Fruit fly (Drosophila melanogaster) whole organism: ENCODE results near the gene CG15514.

Experiments used
- CG8478 ChIP-seq: fragments of >200 bp; optimal IDR thresholded peaks from 2 replicates; lab custom pipeline; 2018; ENCODE audit warnings: inconsistent platforms
- Dll ChIP-seq: fragments of >200 bp; optimal IDR thresholded peaks from 2 replicates; lab custom pipeline; 2017
- EcR ChIP-seq, 2 experiments: fragments of >200 bp; optimal IDR thresholded peaks; 2 replicates each; lab custom pipeline; 2017; ENCODE audit warnings: missing biosample characterization in 2 of 2, missing genetic modification characterization in 2 of 2, missing genetic modification reagents in 2 of 2
- pan ChIP-seq: fragments of >200 bp; optimal IDR thresholded peaks from 2 replicates; lab custom pipeline; 2017
- psq ChIP-seq: fragments of >200 bp; optimal IDR thresholded peaks from 2 replicates; lab custom pipeline; 2017
- usp ChIP-seq: fragments of >200 bp; optimal IDR thresholded peaks from 2 replicates; lab custom pipeline; 2017; ENCODE audit warnings: missing biosample characterization, missing genetic modification characterization, mixed read lengths

Gene CG15514

dm6 chr3R:29861432-29862249 is at the start of gene CG15514, which contains the start of gene RpS8:
CG15514 (minus strand) TSS chr3R:29861494.
RpS8 (plus strand) TSS chr3R:29861582.
- TF ChIP-seq EcR (GFP tag; optimal IDR thresholded peaks at IDR 0.05; lab: Kevin White, UChicago), result no peak

- TF ChIP-seq pan (lab: Kevin White, UChicago) (no peak), CG8478 (no peak), EcR (GFP tag; optimal IDR thresholded peaks at IDR 0.05; lab: Kevin White, UChicago) (no peak), Dll (lab: Kevin White, UChicago) (no peak), psq (lab: Kevin White, UChicago) (no peak), usp (GFP tag; lab: Kevin White, UChicago) (no peak)
Measured at dm6 chr3R:29907601-29908175, 46.4 kb upstream of the CG15514 start, which contains the start of gene CG31036. CG31036 (plus strand) TSS chr3R:29908107.

- TF ChIP-seq usp (GFP tag; lab: Kevin White, UChicago), result no peak
- TF ChIP-seq CG8478, result no peak
- TF ChIP-seq pan (lab: Kevin White, UChicago), result no peak
- TF ChIP-seq psq (lab: Kevin White, UChicago), result no peak
- no peak for TF ChIP-seq EcR (GFP tag; optimal IDR thresholded peaks at IDR 0.05; lab: Kevin White, UChicago)
- no peak for TF ChIP-seq Dll (lab: Kevin White, UChicago)
Measured at dm6 chr3R:29905164-29905563, 43.9 kb upstream of the CG15514 start, which contains the start of gene CG15515. CG15515 (plus strand) TSS chr3R:29905464.

dm6 chr3R:29903775-29904356 is 42.6 kb upstream of the CG15514 start, which contains the start of gene CG15517:
CG15517 (minus strand) TSS chr3R:29903825.
- no peak for TF ChIP-seq usp (GFP tag; lab: Kevin White, UChicago)

- TF ChIP-seq EcR (GFP tag; optimal IDR thresholded peaks at IDR 0.05; lab: Kevin White, UChicago) (no peak), usp (GFP tag; lab: Kevin White, UChicago) (no peak), pan (lab: Kevin White, UChicago) (no peak), psq (lab: Kevin White, UChicago) (no peak), CG8478 (no peak), Dll (lab: Kevin White, UChicago) (no peak)
Measured at dm6 chr3R:29899635-29900034, 38.3 kb upstream of the CG15514 start.

- TF ChIP-seq CG8478 (no peak), EcR (GFP tag; optimal IDR thresholded peaks at IDR 0.05; lab: Kevin White, UChicago) (no peak), pan (lab: Kevin White, UChicago) (no peak), usp (GFP tag; lab: Kevin White, UChicago) (no peak)
Measured at dm6 chr3R:29898588-29898987, 37.3 kb upstream of the CG15514 start.

DNA sequence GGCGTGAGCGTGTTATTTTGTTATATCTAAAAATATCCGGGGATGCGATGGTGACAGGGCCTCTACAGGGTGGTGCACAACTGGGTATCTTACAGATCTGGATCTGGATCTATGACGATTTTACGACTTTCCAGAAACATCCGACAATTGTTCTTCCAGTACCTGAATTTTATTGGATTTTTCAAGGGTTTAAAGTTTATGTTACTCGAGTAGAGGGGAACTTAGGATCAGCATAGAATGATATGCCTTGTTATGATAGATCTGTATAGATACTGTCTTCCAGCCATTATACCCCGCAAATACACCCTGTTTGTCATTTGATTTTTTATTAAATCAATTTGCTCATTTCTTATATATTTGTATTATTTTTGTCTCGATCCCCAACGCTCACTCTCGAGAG is 33.1 kb upstream of the CG15514 start:
- no peak for TF ChIP-seq CG8478
- no peak for TF ChIP-seq EcR (GFP tag; optimal IDR thresholded peaks at IDR 0.05; lab: Kevin White, UChicago)
- no peak for TF ChIP-seq Dll (lab: Kevin White, UChicago)

DNA sequence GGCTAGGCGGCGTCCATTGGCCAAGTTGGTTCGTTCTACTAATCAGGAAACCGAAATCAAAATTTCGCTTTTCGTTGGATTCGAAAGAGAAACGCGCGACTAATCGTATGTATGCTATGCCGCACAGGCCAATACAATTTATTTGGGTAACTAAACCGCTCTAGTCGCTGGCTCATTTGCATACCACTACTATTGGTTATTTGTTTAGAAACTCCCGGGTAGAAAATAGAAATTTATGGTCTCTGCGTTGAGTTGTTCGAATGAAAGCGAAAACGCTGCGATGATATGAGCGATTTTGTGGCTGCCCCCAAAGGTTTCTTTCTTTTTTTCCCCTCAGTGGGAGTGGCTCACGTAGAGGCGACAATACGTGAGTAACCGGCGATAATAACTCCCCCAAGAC is 31.7 kb upstream of the CG15514 start:
- TF ChIP-seq psq (lab: Kevin White, UChicago) (no peak), CG8478 (no peak), pan (lab: Kevin White, UChicago) (no peak), usp (GFP tag; lab: Kevin White, UChicago) (no peak), Dll (lab: Kevin White, UChicago) (no peak), EcR (GFP tag; optimal IDR thresholded peaks at IDR 0.05; lab: Kevin White, UChicago) (no peak)

DNA sequence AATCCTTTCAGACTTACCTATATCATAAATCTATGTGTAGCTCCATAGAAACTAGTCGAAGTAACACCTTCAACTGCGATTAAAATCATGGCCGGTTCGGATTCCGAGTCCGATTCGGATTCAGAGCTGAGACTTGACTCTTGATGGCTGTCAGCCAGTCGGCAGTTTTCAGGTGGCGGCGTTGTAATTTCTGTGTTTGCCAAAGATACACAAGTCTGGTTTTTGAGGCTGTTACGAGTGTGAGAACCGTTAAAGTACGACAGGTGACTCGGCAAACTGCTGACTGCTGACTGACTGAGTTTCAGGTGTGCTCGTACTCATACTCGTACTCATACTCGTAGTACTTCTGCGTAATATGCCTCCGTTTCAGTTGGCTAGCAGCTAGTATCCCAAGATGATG is 29.9 kb upstream of the CG15514 start:
- TF ChIP-seq psq (lab: Kevin White, UChicago) (no peak), pan (lab: Kevin White, UChicago) (no peak), usp (GFP tag; lab: Kevin White, UChicago) (no peak), Dll (lab: Kevin White, UChicago) (no peak), EcR (GFP tag; optimal IDR thresholded peaks at IDR 0.05; lab: Kevin White, UChicago) (no peak), CG8478 (no peak)

- TF ChIP-seq usp (GFP tag; lab: Kevin White, UChicago), result no peak
- TF ChIP-seq pan (lab: Kevin White, UChicago), result no peak
- no peak for TF ChIP-seq Dll (lab: Kevin White, UChicago)
- no peak for TF ChIP-seq CG8478
Measured at dm6 chr3R:29880306-29880705, 19.0 kb upstream of the CG15514 start.

DNA sequence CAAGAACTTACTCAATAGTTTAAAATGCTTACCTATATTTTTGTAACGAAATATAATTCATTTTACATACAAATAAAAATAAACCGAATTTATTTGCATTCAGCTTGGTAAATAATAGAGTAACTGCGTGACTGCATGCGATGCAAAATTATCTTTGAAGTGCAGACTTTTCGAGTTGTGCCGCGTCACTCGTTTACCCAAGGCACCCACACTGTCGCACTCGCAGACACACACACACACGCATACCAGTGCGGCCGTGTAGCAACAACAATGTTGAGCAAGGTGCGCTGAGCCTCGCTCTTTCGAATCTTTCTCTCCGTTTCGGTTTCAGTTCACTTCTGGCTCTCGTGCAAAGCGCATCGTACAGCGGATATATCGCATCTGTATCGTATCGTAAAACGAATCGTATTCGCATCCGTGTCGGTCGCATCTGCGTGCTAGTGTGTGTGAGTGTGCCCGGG is 15.5 kb upstream of the CG15514 start, which contains the start of gene CG31038:
TSS of gene CG31038 (plus strand) at position 327 of the 461 bp plus-strand sequence.
- TF ChIP-seq psq (lab: Kevin White, UChicago) (no peak), usp (GFP tag; lab: Kevin White, UChicago) (no peak), CG8478 (no peak), pan (lab: Kevin White, UChicago) (no peak), Dll (lab: Kevin White, UChicago) (no peak), EcR (GFP tag; optimal IDR thresholded peaks at IDR 0.05; lab: Kevin White, UChicago) (no peak)

dm6 chr3R:29876232-29876631 is 14.9 kb upstream of the CG15514 start:
- TF ChIP-seq psq (lab: Kevin White, UChicago), result no peak
- TF ChIP-seq EcR (GFP tag; optimal IDR thresholded peaks at IDR 0.05; lab: Kevin White, UChicago), result no peak
- no peak for TF ChIP-seq CG8478
- no peak for TF ChIP-seq pan (lab: Kevin White, UChicago)
- TF ChIP-seq usp (GFP tag; lab: Kevin White, UChicago), result no peak
- TF ChIP-seq Dll (lab: Kevin White, UChicago), result no peak
